Worm (Caenorhabditis elegans): ENCODE results near the gene clc-27.

The clc-27 gene

DNA sequence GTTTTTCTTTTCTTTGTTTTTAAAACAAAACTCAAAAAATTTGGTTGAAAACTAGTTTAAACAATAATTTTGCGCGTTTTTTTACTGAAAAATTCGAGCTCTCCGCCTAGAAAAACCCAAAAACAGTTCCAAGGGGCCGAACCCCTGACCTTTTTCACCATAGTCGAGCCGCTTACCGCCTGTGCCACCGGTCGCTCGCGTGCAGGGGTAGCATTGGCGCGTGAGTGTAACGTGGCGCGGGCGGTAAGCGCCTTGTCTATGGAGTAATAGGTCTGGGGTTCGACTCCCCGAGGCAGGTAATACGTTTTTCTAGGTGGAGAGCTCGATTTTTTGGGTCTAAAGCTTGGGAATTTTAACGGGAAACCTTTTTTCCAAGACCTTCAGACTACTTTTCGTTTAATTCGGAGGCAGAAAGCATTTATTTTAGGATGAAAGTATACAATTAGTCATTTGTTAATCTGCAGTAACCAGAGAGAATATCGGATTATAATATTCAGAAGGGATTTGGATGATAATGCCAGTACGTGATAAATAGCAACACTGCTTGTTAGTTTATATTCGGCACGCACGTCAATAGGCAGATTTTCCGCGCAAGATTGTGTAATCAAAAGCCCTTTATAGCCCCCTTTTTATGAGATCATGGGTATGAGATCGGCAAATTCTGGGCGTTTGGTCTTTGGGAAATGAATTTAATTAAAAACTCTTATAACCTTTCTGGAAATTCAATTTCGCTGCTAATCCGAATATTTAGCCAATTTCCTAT lies 867 bp upstream of the clc-27 start:
- TF ChIP-seq dao-5 (tag; optimal IDR thresholded peaks at IDR 0.05), result no peak
- no peak for TF ChIP-seq him-1 (tag; optimal IDR thresholded peaks at IDR 0.05)
- no peak for TF ChIP-seq W03F9.2 (tag; optimal IDR thresholded peaks at IDR 0.05)

DNA sequence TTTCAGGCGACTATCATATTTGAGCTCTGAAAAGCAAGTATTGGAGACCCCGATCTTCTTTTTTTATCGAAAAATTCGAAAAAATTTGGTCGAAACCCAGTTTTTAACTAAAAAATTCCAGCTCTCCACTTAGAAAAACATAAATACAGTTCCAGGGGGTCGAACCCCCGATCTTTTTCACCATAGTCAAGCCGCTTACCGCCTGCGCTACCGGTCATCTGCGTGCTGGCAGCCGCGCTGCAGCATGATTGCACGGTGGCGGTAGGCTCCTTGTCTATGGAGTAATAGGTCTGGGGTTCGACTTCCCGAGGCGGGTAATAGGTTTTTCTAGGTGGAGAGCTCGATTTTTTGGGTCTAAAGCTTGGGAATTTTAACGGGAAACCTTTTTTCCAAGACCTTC lies 1.6 kb downstream of the clc-27 start, which contains the start of gene clc-24:
clc-24 (plus strand) TSS at position 263 of the 400 bp plus-strand sequence.
- TF ChIP-seq W03F9.2 (tag; optimal IDR thresholded peaks at IDR 0.05), result no peak

DNA sequence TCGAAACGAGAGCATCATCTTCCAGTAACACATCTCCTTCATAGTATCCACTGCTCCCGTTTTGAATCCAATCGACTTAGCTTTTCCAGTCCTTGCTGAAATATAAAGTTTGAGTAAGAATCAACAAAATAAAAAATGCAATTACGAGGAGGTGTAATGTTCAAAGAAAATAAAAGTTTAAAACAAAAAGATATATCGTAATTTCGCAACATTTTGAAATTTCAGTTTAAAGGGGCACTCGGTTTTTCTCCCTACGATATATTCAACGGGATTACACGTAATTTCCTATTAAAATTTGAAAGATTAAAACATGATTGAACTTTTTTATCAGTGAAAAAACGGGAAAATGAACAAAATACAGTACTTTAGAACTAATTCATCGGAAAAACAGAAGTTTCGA lies 7.9 kb downstream of the clc-27 start, which contains the start of gene Y34F4.3:
Y34F4.3 (minus strand) TSS at position 101 of the 400 bp plus-strand sequence.
- TF ChIP-seq him-1 (tag; optimal IDR thresholded peaks at IDR 0.05) (no peak), dao-5 (tag; optimal IDR thresholded peaks at IDR 0.05) (no peak), W03F9.2 (tag; optimal IDR thresholded peaks at IDR 0.05) (no peak)

DNA sequence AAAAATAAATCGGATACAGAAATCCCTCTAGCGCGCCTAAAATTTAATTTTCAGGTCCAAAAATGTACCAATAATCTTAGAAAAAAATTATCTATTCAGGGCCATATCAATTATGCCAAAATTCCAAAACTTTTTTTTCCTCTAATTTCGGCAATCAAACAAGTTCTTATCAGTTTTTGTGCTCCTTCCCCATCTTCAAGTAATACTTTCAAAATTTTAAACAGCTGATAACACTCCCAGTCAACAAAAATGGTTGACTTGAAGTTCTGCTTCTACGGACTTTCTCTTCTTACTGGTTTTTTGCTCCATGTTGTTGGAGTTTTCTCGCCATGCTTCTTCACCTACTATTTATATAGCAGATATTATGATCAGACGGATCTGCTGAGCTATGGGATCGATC lies 12.5 kb downstream of the clc-27 start, which contains the start of gene clc-23:
clc-23 (plus strand) TSS at position 223 of the 400 bp plus-strand sequence.
- no peak for TF ChIP-seq him-1 (tag; optimal IDR thresholded peaks at IDR 0.05)
- no peak for TF ChIP-seq dao-5 (tag; optimal IDR thresholded peaks at IDR 0.05)
- no peak for TF ChIP-seq W03F9.2 (tag; optimal IDR thresholded peaks at IDR 0.05)

DNA sequence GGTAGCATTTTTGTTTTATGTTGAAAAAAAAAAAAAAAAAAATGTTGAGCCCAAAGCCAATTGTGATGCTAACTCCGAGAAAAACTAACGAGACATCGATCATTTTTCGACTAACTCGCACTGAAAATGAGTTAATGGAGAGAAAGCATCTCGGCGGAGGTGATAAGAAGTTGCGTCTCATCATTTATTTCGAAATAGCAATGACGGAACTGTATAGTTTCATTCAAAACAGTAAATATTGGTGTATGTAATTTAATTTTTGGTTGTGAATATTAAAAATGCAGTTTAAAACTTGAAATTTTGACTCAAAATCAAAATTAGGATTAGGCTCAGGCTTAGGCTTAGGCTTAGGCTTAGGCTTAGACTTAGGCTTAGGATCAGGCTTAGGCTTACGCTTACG lies 18.1 kb downstream of the clc-27 start, which contains the start of gene clc-25:
clc-25 (minus strand) TSS at position 101 of the 400 bp plus-strand sequence.
- TF ChIP-seq W03F9.2 (tag; optimal IDR thresholded peaks at IDR 0.05) (no peak), dao-5 (tag; optimal IDR thresholded peaks at IDR 0.05) (no peak), him-1 (tag; optimal IDR thresholded peaks at IDR 0.05) (no peak)

DNA sequence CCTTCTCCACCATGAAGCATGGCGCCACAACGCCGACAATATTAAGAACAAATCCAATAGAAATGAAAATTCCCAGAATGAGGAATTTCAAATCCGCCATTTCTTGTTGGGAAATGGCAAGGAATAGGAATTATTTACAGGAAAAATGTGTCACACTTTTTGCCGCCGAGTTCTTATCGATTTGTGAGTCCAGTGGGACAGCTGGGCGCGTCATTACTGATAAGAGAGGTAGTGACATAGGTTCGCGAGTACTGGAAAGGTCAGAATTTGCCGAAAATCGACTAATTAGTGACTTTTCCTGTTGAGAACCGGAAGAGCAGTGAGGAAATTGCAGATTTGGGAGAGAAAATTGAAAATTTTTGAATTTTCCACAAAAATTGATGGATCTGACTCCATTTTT lies 20.0 kb downstream of the clc-27 start:
- TF ChIP-seq him-1 (tag; optimal IDR thresholded peaks at IDR 0.05) (no peak), W03F9.2 (tag; optimal IDR thresholded peaks at IDR 0.05) (no peak)

DNA sequence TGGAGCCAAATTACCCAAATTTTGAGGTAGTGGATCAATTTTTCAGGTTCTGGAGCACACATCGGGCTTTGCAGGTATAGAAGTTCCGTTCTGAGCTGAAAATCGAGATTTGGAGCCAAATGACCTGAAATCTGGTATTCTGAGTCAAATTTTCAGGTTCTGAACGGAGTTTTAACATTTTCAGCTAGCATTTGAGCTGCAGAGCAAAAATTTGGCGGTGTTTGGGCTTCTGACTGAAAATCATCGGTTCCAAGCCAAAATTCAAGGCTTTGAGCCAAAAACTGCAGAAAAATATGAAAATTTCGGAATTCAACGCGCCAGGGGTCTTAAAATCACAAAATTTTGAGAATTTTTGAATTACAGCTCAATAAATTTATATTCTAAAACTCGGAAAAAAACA lies 22.8 kb downstream of the clc-27 start, which contains the start of the genes clc-26 and E_BE45912.2:
clc-26 (minus strand) TSS at position 101 of the 400 bp plus-strand sequence.
E_BE45912.2 (minus strand) TSS at position 139 of the 400 bp plus-strand sequence.
- TF ChIP-seq dao-5 (tag; optimal IDR thresholded peaks at IDR 0.05) (no peak), W03F9.2 (tag; optimal IDR thresholded peaks at IDR 0.05) (no peak), him-1 (tag; optimal IDR thresholded peaks at IDR 0.05) (no peak)

DNA sequence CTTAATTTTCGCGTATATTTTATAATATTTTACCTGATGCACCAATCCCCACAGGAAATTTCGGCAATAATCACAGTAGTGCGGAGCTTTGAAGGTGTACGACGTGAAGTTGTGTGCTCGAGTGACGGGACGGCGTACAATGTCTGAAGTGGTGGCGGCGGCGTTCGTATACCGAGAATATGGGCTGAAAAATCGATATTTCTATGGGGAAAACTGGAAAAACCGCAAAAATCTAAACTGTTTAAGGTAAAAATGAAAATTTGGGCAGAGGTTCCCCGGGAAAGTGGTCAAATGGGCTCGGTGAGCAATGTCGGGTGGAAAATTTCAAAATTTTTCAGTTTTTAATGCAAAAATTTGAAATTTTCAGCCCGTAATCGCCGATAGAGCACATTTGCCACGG lies 26.7 kb downstream of the clc-27 start:
- no peak for TF ChIP-seq W03F9.2 (tag; optimal IDR thresholded peaks at IDR 0.05)
- TF ChIP-seq him-1 (tag; optimal IDR thresholded peaks at IDR 0.05), result no peak
- TF ChIP-seq dao-5 (tag; optimal IDR thresholded peaks at IDR 0.05), result no peak

DNA sequence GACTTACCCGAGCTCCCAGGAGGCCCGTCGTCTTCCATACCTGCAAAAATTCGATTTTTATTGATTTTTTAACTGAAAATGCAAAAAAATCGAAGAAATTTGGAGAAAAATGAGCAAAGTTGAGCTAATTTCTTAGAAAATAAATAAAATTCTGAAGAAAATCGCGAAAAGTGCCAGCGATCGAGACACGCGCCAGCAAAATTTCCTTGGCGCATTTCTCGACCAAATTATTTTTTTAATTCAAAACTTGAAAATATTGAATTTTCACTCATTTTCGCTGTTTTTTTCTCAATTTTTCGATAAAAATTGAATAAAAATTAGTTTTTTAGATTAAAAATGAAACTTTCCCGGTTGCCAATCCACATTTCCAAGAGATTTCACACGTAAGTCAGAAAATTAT lies 29.0 kb downstream of the clc-27 start, which contains the start of the genes chin-1 and BE0003N10.1:
chin-1 (minus strand) TSS at position 40 of the 400 bp plus-strand sequence.
BE0003N10.1 (plus strand) TSS at position 320 of the 400 bp plus-strand sequence.
- no peak for TF ChIP-seq dao-5 (tag; optimal IDR thresholded peaks at IDR 0.05)
- peak; percentile 45 for TF ChIP-seq W03F9.2 (tag; optimal IDR thresholded peaks at IDR 0.05)

DNA sequence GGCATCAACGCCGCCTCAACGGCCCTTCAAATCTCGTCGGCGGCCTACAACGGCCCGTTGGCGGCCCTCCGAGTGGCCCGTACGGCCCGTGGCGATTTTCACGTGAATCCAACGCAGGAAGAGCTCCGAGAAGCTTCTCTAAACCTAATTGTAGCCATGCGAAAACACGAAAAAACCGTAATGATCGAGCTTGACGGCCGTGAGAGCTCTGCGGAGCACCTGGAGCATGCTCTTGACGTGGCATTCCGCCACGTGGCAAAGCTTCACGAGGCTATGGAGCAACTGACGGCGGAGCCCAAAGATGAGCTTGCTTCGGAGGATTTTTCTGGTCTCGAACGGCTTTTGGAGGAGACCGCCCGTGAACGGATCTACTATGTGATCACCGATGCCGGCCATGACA lies 31.9 kb downstream of the clc-27 start:
- no peak for TF ChIP-seq W03F9.2 (tag; optimal IDR thresholded peaks at IDR 0.05)
- TF ChIP-seq him-1 (tag; optimal IDR thresholded peaks at IDR 0.05), result no peak
- no peak for TF ChIP-seq dao-5 (tag; optimal IDR thresholded peaks at IDR 0.05)

DNA sequence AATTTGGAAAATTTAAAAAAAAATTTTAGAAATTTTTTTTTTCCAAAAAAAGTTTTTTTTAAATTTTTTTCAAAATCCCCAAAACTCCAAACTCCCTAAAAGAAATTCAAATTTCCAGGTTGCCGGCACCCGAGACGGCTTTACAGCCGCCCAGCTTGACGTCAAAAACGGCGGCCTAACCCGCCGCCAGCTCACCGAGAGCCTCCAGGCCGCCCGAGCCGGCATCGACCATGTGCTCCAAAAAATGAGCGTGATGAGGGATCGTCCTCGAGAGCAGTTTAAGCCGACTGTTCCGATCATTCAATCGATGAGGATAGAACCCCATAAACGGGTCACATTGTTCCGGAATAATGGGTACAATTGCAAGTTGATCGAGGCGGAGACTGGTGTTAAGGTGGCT lies 35.6 kb downstream of the clc-27 start:
- no peak for TF ChIP-seq him-1 (tag; optimal IDR thresholded peaks at IDR 0.05)
- TF ChIP-seq W03F9.2 (tag; optimal IDR thresholded peaks at IDR 0.05), result no peak
- no peak for TF ChIP-seq dao-5 (tag; optimal IDR thresholded peaks at IDR 0.05)

DNA sequence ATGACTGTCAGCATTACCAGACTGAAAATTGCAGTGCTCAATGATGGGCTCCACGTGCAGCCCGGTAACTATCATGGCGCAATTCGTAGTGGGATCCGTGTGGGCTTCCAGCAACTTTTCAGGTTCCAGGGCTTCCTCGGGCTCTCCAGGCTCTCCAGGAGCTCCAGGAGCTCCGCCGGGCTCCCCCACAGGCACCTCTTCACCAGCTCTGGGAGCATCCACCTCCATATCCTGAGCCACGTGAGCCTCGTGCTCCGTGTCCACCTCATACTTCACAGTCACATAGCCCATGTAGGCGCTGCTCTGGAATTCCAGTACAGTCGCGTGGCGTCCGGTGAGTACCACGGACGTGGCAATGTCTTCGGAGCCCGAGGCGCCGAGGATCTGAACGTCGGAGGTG lies 43.7 kb downstream of the clc-27 start:
- TF ChIP-seq him-1 (tag; optimal IDR thresholded peaks at IDR 0.05) (no peak), dao-5 (tag; optimal IDR thresholded peaks at IDR 0.05) (no peak), W03F9.2 (tag; optimal IDR thresholded peaks at IDR 0.05) (no peak)

DNA sequence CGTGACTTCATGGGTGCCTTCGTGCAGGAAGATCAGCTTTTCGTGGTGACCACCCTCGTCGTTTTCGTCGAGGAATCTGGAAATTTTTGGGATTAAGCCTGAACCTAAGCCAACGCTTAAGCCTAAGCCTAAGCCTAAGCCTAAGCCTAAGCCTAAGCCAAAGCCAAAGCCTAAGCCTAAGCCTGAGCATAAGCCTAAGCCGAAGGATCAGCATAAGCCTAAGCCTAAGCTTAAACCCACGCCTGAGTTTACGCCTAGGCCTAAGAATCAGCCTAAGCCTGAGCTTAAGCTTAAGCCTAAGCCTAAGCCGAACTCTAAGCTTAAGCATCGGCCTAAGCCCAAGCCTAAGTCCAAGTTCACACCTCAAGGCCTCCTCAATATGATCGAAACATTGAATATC lies 44.1 kb downstream of the clc-27 start:
- no peak for TF ChIP-seq him-1 (tag; optimal IDR thresholded peaks at IDR 0.05)
- no peak for TF ChIP-seq dao-5 (tag; optimal IDR thresholded peaks at IDR 0.05)
- TF ChIP-seq W03F9.2 (tag; optimal IDR thresholded peaks at IDR 0.05), result no peak

DNA sequence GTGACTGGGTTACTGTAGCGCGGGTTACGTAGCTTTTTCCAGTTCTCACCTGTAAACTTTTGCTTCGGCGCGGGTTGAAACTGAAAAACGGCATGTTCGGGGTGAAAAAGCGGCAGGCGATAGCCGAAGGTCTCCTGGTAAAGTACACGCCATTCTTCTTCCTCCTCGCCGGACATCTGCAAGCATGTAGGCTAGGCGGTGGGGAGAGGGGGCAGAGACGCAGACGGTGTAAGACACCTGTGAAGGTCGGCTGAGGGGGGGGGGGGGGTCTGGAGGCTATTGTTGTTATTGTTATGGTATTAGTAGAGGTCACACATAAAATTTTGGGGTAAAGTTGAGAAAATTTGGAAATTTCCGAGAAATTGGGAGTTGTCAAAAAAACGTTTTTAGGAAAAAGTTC lies 44.9 kb downstream of the clc-27 start, which contains the start of gene fbxo-11.2:
fbxo-11.2 (minus strand) TSS at position 176 of the 400 bp plus-strand sequence.
- TF ChIP-seq dao-5 (tag; optimal IDR thresholded peaks at IDR 0.05) (no peak), him-1 (tag; optimal IDR thresholded peaks at IDR 0.05) (no peak), W03F9.2 (tag; optimal IDR thresholded peaks at IDR 0.05) (no peak)

Data from whole organism, L4/young adult.